Fruit fly (Drosophila melanogaster): ENCODE measurements around the gene CG16854.

DNA sequence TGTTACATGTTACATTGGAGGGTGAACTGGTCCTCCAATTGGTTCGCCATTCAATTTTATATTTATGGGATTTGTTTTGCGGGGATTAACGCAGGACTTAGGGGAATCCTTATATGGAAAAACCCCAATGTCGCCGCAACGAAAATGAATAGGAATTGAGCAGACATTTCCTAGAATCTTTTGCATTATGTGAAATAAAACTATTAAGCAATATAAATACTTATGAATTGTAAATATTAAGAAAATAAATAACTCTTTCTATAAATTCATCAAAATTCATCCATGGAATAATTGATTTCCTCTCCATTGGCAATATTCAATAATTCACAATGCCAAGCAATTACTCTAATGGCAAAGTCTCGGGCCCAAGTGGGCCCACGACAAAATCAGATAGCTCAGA, 27.2 kb downstream of the CG16854 start, which contains the start of gene Gr32a:
- TF ChIP-seq CG8478 (optimal IDR thresholded peaks at IDR 0.05) (no peak), psq (optimal IDR thresholded peaks at IDR 0.05) (no peak), pan (optimal IDR thresholded peaks at IDR 0.05) (no peak), usp (GFP tag; optimal IDR thresholded peaks at IDR 0.05) (no peak), Dll (optimal IDR thresholded peaks at IDR 0.05) (no peak), EcR (GFP tag; optimal IDR thresholded peaks at IDR 0.05) (no peak)

Measured in whole organism.